Worm (Caenorhabditis elegans): ENCODE data around the gene aptf-3.

- no peak for TF ChIP-seq tbx-8 (GFP tag; optimal IDR thresholded peaks at IDR 0.05)
- no peak for TF ChIP-seq elt-1 (tag; optimal IDR thresholded peaks at IDR 0.05; ENCODE audit: borderline replicate concordance, insufficient read depth)
- TF ChIP-seq pha-4 (tag; optimal IDR thresholded peaks at IDR 0.05) = no peak
- no peak for TF ChIP-seq unc-39 (tag; optimal IDR thresholded peaks at IDR 0.05)
- no peak for TF ChIP-seq blmp-1 (tag; optimal IDR thresholded peaks at IDR 0.05)
Observed at ce11 chrII:8641131-8641530, 47.1 kb downstream of the aptf-3 start, which contains the start of gene D2085.7.
